Fruit fly (Drosophila melanogaster) whole organism, adult: Measurements from ENCODE around the gene Fer1.

Source experiments
- CG11617 ChIP-seq: fragments of 200-800 bp; sonication (Bioruptor generic); optimal IDR thresholded peaks from 2 replicates; lab custom pipeline; 2017; ENCODE audit warnings: mild to moderate bottlenecking, missing biosample characterization, missing genetic modification reagents, missing genetic modification characterization
- CG12768 ChIP-seq: fragments of 200-800 bp; sonication (Bioruptor generic); optimal IDR thresholded peaks from 2 replicates; lab custom pipeline; 2017; ENCODE audit warnings: missing biosample characterization, missing genetic modification characterization, mild to moderate bottlenecking, moderate library complexity, missing genetic modification reagents
- CG14711 ChIP-seq: fragments of 200-800 bp; sonication (Bioruptor generic); optimal IDR thresholded peaks from 2 replicates; lab custom pipeline; 2018; ENCODE audit warnings: missing biosample characterization, mild to moderate bottlenecking, missing genetic modification characterization, moderate library complexity
- CG1620 ChIP-seq: fragments of 200-800 bp; sonication (Bioruptor generic); optimal IDR thresholded peaks from 2 replicates; lab custom pipeline; 2016; ENCODE audit warnings: missing biosample characterization, missing genetic modification characterization
- CG33017 ChIP-seq: fragments of 200-800 bp; sonication (Bioruptor generic); optimal IDR thresholded peaks from 2 replicates; lab custom pipeline; 2018; ENCODE audit warnings: missing biosample characterization, mild to moderate bottlenecking, missing genetic modification characterization, moderate library complexity
- CG5204 ChIP-seq: fragments of 200-800 bp; sonication (Bioruptor generic); optimal IDR thresholded peaks from 2 replicates; lab custom pipeline; 2016; ENCODE audit warnings: missing biosample characterization, missing genetic modification characterization
- CG7045 ChIP-seq: fragments of 200-800 bp; sonication (Bioruptor generic); optimal IDR thresholded peaks from 2 replicates; lab custom pipeline; 2017; ENCODE audit warnings: missing biosample characterization, mild to moderate bottlenecking, missing genetic modification characterization
- CG7101 ChIP-seq: fragments of 200-800 bp; sonication (Bioruptor generic); optimal IDR thresholded peaks from 2 replicates; lab custom pipeline; 2018; ENCODE audit warnings: missing biosample characterization, mild to moderate bottlenecking, missing genetic modification characterization, moderate library complexity
- Clk ChIP-seq: fragments of 200-800 bp; sonication (Bioruptor generic); optimal IDR thresholded peaks from 2 replicates; lab custom pipeline; 2017; ENCODE audit warnings: missing biosample characterization, missing genetic modification characterization
- Crg-1 ChIP-seq: fragments of 200-800 bp; sonication (Bioruptor generic); optimal IDR thresholded peaks from 2 replicates; lab custom pipeline; 2016; ENCODE audit warnings: missing biosample characterization, missing genetic modification characterization
- Hr96 ChIP-seq: fragments of 200-800 bp; sonication (Bioruptor generic); optimal IDR thresholded peaks from 2 replicates; lab custom pipeline; 2016; ENCODE audit warnings: missing biosample characterization, missing genetic modification characterization
- Mnt ChIP-seq: fragments of 200-800 bp; sonication (Bioruptor generic); optimal IDR thresholded peaks from 2 replicates; lab custom pipeline; 2016; ENCODE audit warnings: missing biosample characterization, mild to moderate bottlenecking, missing genetic modification characterization
- bab1 ChIP-seq: fragments of 200-800 bp; sonication (Bioruptor generic); optimal IDR thresholded peaks from 3 replicates; lab custom pipeline; 2019; ENCODE audit warnings: missing biosample characterization, mild to moderate bottlenecking, missing genetic modification characterization, moderate library complexity
- cic ChIP-seq: fragments of 200-800 bp; sonication (Bioruptor generic); optimal IDR thresholded peaks from 2 replicates; lab custom pipeline; 2017; ENCODE audit warnings: missing biosample characterization, mild to moderate bottlenecking, missing genetic modification characterization, moderate library complexity
- cnc ChIP-seq, 2 experiments: fragments of >200 bp; optimal IDR thresholded peaks; 2 replicates each; lab custom pipeline; 2017
- kay ChIP-seq: fragments of 200-800 bp; sonication (Bioruptor generic); peaks from one replicate; lab custom pipeline; 2016; ENCODE audit warnings: missing biosample characterization, missing genetic modification characterization, borderline replicate concordance
- ovo ChIP-seq: fragments of 200-800 bp; sonication (Bioruptor generic); optimal IDR thresholded peaks from 2 replicates; lab custom pipeline; 2016; ENCODE audit warnings: missing biosample characterization, missing genetic modification characterization
- pad ChIP-seq: fragments of 200-800 bp; sonication (Bioruptor generic); optimal IDR thresholded peaks from 3 replicates; lab custom pipeline; 2017; ENCODE audit warnings: missing biosample characterization, missing genetic modification characterization, mild to moderate bottlenecking, moderate library complexity, missing genetic modification reagents
- tj ChIP-seq: fragments of 200-800 bp; sonication (Bioruptor generic); optimal IDR thresholded peaks from 3 replicates; lab custom pipeline; 2017; ENCODE audit warnings: missing biosample characterization, mild to moderate bottlenecking, missing genetic modification characterization, moderate library complexity
- toe ChIP-seq: fragments of 200-800 bp; sonication (Bioruptor generic); optimal IDR thresholded peaks from 2 replicates; lab custom pipeline; 2016; ENCODE audit warnings: missing biosample characterization, missing genetic modification characterization

Fer1 gene

dm6 chr3R:7105503-7106164, 30.4 kb upstream of the Fer1 start:
- no peak for TF ChIP-seq Hr96 (GFP tag; lab: Kevin White, UChicago)
- TF ChIP-seq Crg-1 (GFP tag; lab: Kevin White, UChicago) = no peak
- TF ChIP-seq cic (GFP tag; lab: Kevin White, UChicago) = no peak
- no peak for TF ChIP-seq kay
- no peak for TF ChIP-seq CG12768 (GFP tag; lab: Kevin White, UChicago)
- no peak for TF ChIP-seq CG33017 (tag; lab: Kevin White, UChicago)
- TF ChIP-seq tj (GFP tag; lab: Kevin White, UChicago) = no peak
- no peak for TF ChIP-seq cnc (optimal IDR thresholded peaks at IDR 0.05; lab: Kevin White, UChicago)
- TF ChIP-seq bab1 (GFP tag; lab: Kevin White, UChicago) = no peak

DNA sequence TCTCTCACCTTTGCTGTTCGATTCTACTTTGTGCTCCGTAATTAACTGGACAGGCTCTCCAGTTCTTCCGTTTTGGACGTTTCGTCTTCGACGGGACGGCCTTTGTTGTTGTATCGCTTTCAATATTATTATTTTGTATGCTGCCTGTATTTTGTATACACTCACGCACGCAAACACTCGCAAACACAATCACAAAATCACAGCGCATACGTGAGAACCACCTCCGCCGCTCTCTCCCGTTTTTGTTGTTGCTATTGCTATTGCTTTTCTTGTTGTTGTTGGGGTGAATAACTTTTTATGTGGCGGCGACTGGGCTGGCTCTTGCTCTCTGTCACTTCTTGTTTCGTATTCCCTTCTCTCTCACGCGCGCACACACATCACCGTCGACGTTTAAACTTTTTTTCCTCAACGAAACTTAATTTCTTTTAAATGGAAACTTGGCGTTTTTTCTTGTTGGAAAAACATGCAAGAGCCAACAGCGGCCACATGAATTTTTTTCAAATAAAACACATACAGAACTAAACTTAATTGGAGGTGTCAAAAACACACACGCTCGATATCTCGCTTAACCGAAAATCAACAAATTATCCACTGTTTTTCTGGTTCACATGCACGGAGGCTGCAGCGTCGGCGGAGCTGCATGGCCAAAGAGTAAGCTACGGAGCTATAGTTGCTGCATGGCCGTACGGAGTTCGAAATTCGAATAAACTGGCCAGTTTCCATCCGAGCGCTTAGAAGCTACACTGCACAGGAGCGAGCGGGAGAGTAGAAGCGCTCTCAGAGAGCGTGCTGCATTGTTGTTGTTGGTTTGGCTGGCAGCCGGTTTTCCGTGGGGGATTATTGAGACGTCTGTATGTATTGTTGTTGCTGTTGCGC, 28.1 kb upstream of the Fer1 start:
- TF ChIP-seq CG7045 (GFP tag; lab: Kevin White, UChicago) (no peak), pad (peak; percentile 3), kay (peak; percentile 38)

DNA sequence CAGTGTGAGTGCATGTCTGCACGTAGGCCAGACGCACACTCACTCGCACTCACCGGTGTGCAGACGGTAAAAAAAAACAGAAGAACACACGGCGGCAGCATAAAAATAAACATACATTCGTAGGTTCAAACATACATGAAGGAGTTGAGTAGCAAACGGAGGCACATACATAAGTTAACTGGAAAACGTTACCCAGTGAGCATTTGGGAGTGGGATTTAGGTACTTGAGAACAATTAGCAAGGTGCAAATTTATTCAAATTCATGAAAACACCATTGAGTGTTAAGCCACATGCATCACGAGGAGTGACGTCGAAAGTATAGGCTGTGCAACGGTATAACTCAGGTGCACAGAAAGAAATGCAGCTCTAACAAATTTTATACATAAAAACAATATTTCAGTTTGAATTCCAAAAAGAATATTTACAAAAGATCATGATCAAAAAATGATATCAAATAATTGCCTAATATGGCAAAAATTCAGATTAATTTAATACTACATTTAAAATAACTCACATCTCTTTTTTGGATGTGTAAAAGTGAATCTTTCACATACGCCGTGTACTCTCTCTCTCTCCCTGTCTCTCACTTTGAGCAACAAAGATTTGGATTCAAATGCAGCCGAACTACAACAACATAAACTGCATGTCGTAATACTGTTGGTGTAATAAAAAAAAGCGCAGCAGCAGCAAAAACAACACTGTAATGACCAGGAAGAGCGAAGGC, 27.3 kb upstream of the Fer1 start:
- peak; percentile 2 for TF ChIP-seq Mnt (GFP tag; lab: Kevin White, UChicago)
- peak; percentile 91 for TF ChIP-seq CG14711 (tag; lab: Kevin White, UChicago)
- TF ChIP-seq toe (GFP tag; lab: Kevin White, UChicago) = peak; percentile 51
- peak; percentile 70 for TF ChIP-seq ovo (GFP tag; lab: Kevin White, UChicago)
- TF ChIP-seq CG1620 (GFP tag; lab: Kevin White, UChicago) = peak; percentile 63
- peak; percentile 57 for TF ChIP-seq Clk (GFP tag; lab: Kevin White, UChicago)
- no peak for TF ChIP-seq cnc (optimal IDR thresholded peaks at IDR 0.05; lab: Kevin White, UChicago)
- TF ChIP-seq tj (GFP tag; lab: Kevin White, UChicago) = peak; percentile 84
- TF ChIP-seq kay = no peak
- peak; percentile 73 for TF ChIP-seq Hr96 (GFP tag; lab: Kevin White, UChicago)
- TF ChIP-seq CG12768 (GFP tag; lab: Kevin White, UChicago) = peak; percentile 47
- TF ChIP-seq cic (GFP tag; lab: Kevin White, UChicago) = no peak
- TF ChIP-seq bab1 (GFP tag; lab: Kevin White, UChicago) = peak; percentile 91
- TF ChIP-seq pad = peak; percentile 77
- TF ChIP-seq CG7045 (GFP tag; lab: Kevin White, UChicago) = peak; percentile 84
- TF ChIP-seq CG11617 = peak; percentile 74
- TF ChIP-seq CG7101 = peak; percentile 91
- peak; percentile 88 for TF ChIP-seq CG33017 (tag; lab: Kevin White, UChicago)
- peak; percentile 73 for TF ChIP-seq CG5204
- TF ChIP-seq Crg-1 (GFP tag; lab: Kevin White, UChicago) = peak; percentile 44

DNA sequence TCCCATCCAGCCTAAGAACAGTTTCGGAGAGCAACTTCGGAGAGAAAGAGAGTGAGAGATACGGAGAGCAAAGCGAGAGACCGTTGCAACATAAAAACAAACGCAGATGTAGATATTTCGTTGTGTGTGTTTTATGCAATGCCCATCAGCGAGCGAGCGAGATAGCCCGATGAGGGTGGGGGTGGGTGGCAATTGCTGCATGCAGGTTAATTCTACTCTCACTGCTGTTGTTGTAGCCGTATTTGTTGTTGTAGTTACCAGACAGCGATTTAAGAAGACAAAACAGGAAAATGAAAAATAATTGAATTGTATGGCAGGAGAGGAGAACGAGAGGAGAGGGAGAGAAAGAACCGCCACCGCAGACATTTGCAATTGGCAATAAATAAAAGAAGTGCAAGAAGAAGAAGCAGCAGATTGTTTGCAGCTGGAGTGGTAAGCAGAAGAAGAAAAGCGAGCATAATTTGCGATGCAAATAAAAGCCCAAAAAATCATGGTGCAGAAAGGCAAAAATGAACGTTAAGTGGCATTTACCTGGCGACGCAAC, 26.2 kb upstream of the Fer1 start:
- TF ChIP-seq CG7045 (GFP tag; lab: Kevin White, UChicago) (no peak), bab1 (GFP tag; lab: Kevin White, UChicago) (no peak), CG7101 (no peak), Clk (GFP tag; lab: Kevin White, UChicago) (no peak), CG11617 (no peak), CG1620 (GFP tag; lab: Kevin White, UChicago) (no peak), tj (GFP tag; lab: Kevin White, UChicago) (no peak), cnc (optimal IDR thresholded peaks at IDR 0.05; lab: Kevin White, UChicago) (no peak), ovo (GFP tag; lab: Kevin White, UChicago) (no peak)

dm6 chr3R:7111206-7111858, 24.7 kb upstream of the Fer1 start:
- TF ChIP-seq bab1 (GFP tag; lab: Kevin White, UChicago) (no peak), CG14711 (tag; lab: Kevin White, UChicago) (no peak), CG33017 (tag; lab: Kevin White, UChicago) (no peak), CG12768 (GFP tag; lab: Kevin White, UChicago) (no peak), ovo (GFP tag; lab: Kevin White, UChicago) (no peak), toe (GFP tag; lab: Kevin White, UChicago) (no peak), Mnt (GFP tag; lab: Kevin White, UChicago) (no peak), tj (GFP tag; lab: Kevin White, UChicago) (no peak)
